Worm (Caenorhabditis elegans): ENCODE data around the gene col-108.

ce11 chrIV:1785156-1785555, 16.8 kb downstream of the col-108 start:
- no peak for TF ChIP-seq T26A8.4 (GFP tag; IDR thresholded peaks at IDR 0.05)
- TF ChIP-seq lin-39 (tag; optimal IDR thresholded peaks at IDR 0.05) = no peak
- TF ChIP-seq dve-1 (tag; optimal IDR thresholded peaks at IDR 0.05; ENCODE audit: insufficient read depth) = no peak
- TF ChIP-seq aly-2 (tag; optimal IDR thresholded peaks at IDR 0.05) = no peak

Measured in whole organism, L4 larva.